Worm (Caenorhabditis elegans) whole organism, early embryonic: Measurements from ENCODE around the gene D1086.9.
A peak's percentile ranks its signal among the peaks of the same experiment; 100 is the strongest.

ENCODE experiments used
- B0310.2 ChIP-seq: sonication (generic microtip); optimal IDR thresholded peaks from 2 replicates; lab custom pipeline; 2016; ENCODE audit warnings: mild to moderate bottlenecking, missing genetic modification characterization, missing compliant biosample characterization
- F13C5.2 ChIP-seq: sonication (generic microtip); optimal IDR thresholded peaks from 2 replicates; lab custom pipeline; 2017; ENCODE audit warnings: mild to moderate bottlenecking, missing genetic modification characterization, inconsistent platforms, missing compliant biosample characterization
- aly-1 ChIP-seq: sonication (generic microtip); optimal IDR thresholded peaks from 2 replicates; lab custom pipeline; 2016; ENCODE audit warnings: missing genetic modification characterization, missing compliant biosample characterization
- ama-1 ChIP-seq: fragments of 150-350 bp; optimal IDR thresholded peaks from 2 replicates; lab custom pipeline; 2014
- ceh-13 ChIP-seq: fragments of 200-800 bp; sonication (Bioruptor generic); optimal IDR thresholded peaks from 2 replicates; lab custom pipeline; 2018; ENCODE audit warnings: mild to moderate bottlenecking, missing genetic modification characterization, missing compliant biosample characterization
- ceh-36 ChIP-seq: sonication (generic microtip); optimal IDR thresholded peaks from 2 replicates; lab custom pipeline; 2016; ENCODE audit warnings: missing genetic modification characterization, inconsistent platforms, missing compliant biosample characterization
- ets-7 ChIP-seq: sonication (generic microtip); optimal IDR thresholded peaks from 2 replicates; lab custom pipeline; 2016; ENCODE audit warnings: missing genotype, missing genetic modification characterization, missing compliant biosample characterization
- flt-1 ChIP-seq: fragments of 200-800 bp; sonication (Bioruptor generic); IDR thresholded peaks from 2 replicates; pipeline ENCODE4 v1.3.6; 2022; ENCODE audit warnings: missing genetic modification characterization, missing compliant biosample characterization
- hmbx-1 ChIP-seq: sonication (generic microtip); optimal IDR thresholded peaks from 2 replicates; lab custom pipeline; 2016; ENCODE audit warnings: mild to moderate bottlenecking, missing genetic modification characterization, missing compliant biosample characterization
- hmg-4 ChIP-seq: fragments of 200-800 bp; sonication (Bioruptor generic); optimal IDR thresholded peaks from 2 replicates; lab custom pipeline; 2018; ENCODE audit warnings: mild to moderate bottlenecking, missing genetic modification characterization, missing compliant biosample characterization
- hnd-1 ChIP-seq: sonication (generic microtip); optimal IDR thresholded peaks from 2 replicates; lab custom pipeline; 2016; ENCODE audit warnings: missing genetic modification characterization, missing compliant biosample characterization
- pes-1 ChIP-seq: fragments of 200-800 bp; sonication (Bioruptor generic); IDR thresholded peaks from 2 replicates; pipeline ENCODE4 v1.3.6; 2022; ENCODE audit warnings: missing genetic modification reagents, missing genetic modification characterization, missing compliant biosample characterization
- scrt-1 ChIP-seq: fragments of 200-800 bp; sonication (Bioruptor generic); IDR thresholded peaks from 2 replicates; pipeline ENCODE4 v1.3.6; 2022; ENCODE audit warnings: missing genetic modification characterization, missing compliant biosample characterization
- sea-1 ChIP-seq: fragments of 200-800 bp; sonication (Bioruptor generic); conservative IDR thresholded peaks from 2 replicates; pipeline ENCODE4 v1.3.6; 2022; ENCODE audit warnings: missing genetic modification characterization, missing compliant biosample characterization
- tbx-11 ChIP-seq: fragments of 200-800 bp; sonication (Bioruptor generic); IDR thresholded peaks from 2 replicates; pipeline ENCODE4 v1.3.6; 2022; ENCODE audit warnings: missing genetic modification characterization, missing compliant biosample characterization
- tbx-37 ChIP-seq: fragments of 200-800 bp; sonication (Bioruptor generic); conservative IDR thresholded peaks from 2 replicates; pipeline ENCODE4 v1.3.6; 2022; ENCODE audit warnings: missing genetic modification reagents, missing genetic modification characterization, missing compliant biosample characterization
- tra-4 ChIP-seq: sonication (generic microtip); optimal IDR thresholded peaks from 2 replicates; lab custom pipeline; 2017; ENCODE audit warnings: missing genetic modification characterization, missing compliant biosample characterization

The D1086.9 gene

DNA sequence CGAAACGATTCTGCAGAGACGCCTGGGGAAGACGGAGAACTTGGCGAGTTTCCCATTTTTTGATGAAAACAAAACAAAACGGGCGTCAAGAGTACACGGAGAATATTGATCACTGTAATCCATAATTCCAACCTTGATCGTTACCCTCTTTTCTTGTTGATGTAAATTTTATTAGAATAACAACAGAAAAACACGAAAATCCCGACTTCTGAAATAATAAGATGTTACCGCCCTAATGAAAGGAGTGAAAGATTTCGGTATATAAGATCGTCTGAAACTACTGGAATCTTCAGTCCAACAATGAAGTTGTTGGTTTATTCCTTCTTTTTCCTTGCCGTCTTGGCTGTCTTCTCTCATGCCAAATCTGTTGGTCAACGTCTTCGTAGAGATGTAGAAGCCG is at the start of gene D1086.9:
D1086.9 (plus strand) TSS at position 301 of the 400 bp plus-strand sequence.
- TF ChIP-seq hmg-4 (no peak), ama-1 (lab: Kevin White, UChicago) (no peak), ceh-13 (GFP tag; lab: Kevin White, UChicago) (no peak), aly-1 (no peak), B0310.2 (tag; lab: Kevin White, UChicago) (no peak), sea-1 (GFP tag; lab: Robert Waterston, UW) (no peak), scrt-1 (no peak)

- TF ChIP-seq tbx-37 (GFP tag; lab: Robert Waterston, UW), result peak; percentile 87
- TF ChIP-seq ets-7, result peak; percentile 35
- peak; percentile 53; the same call in 1 of the 2 replicates for TF ChIP-seq flt-1
- TF ChIP-seq pes-1 (GFP tag; lab: Robert Waterston, UW), result peak; percentile 76; the same call in 1 of the 2 replicates
- TF ChIP-seq tbx-11 (GFP tag; lab: Robert Waterston, UW), result 0 out of 2 replicates have a peak, but pooled peaks have one; percentile 28
- 0 out of 2 replicates have a peak, but pooled peaks have one; percentile 53 for TF ChIP-seq scrt-1
Observed at ce11 chrV:14055097-14055496, 49.0 kb upstream of the D1086.9 start.

- TF ChIP-seq F13C5.2 (tag; lab: Kevin White, UChicago) (no peak), ceh-13 (GFP tag; lab: Kevin White, UChicago) (no peak)
Observed at ce11 chrV:14057540-14057939, 46.5 kb upstream of the D1086.9 start, which contains the start of gene F58D12.3. Gene F58D12.3 (plus strand): TSS chrV:14057840.

- no peak for TF ChIP-seq B0310.2 (tag; lab: Kevin White, UChicago)
- no peak for TF ChIP-seq hmbx-1
- no peak for TF ChIP-seq ceh-36 (tag; lab: Kevin White, UChicago)
- no peak for TF ChIP-seq sea-1 (GFP tag; lab: Robert Waterston, UW)
- TF ChIP-seq flt-1, result no peak
- TF ChIP-seq hmg-4, result no peak
- TF ChIP-seq hnd-1 (tag; lab: Kevin White, UChicago), result no peak
- TF ChIP-seq tbx-37 (GFP tag; lab: Robert Waterston, UW), result no peak
- TF ChIP-seq pes-1 (GFP tag; lab: Robert Waterston, UW), result no peak
- no peak for TF ChIP-seq scrt-1
- no peak for TF ChIP-seq aly-1
- no peak for TF ChIP-seq ceh-13 (GFP tag; lab: Kevin White, UChicago)
- no peak for TF ChIP-seq ets-7
- TF ChIP-seq tbx-11 (GFP tag; lab: Robert Waterston, UW), result no peak
Observed at ce11 chrV:14063980-14064379, 40.1 kb upstream of the D1086.9 start.

DNA sequence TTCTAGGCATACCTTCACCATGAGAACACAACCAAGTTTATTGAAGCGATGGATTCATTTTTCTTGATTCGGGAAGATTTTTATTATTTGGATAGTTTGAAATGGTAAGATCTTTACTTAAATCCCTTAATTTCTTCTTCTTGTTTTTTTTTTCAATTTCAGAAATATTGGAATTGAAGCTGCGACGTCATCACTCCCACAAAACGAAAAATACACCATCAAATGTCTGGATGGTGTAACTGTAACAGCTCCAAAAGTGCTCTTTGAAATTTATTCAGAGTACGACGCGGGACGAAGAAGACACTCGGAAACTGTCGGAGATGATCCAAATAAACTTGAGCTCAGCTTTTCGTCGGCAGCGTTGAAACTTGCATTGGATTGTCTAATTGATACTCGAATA is 39.6 kb upstream of the D1086.9 start, which contains the start of gene D1086.21:
D1086.21 (plus strand) TSS at position 301 of the 400 bp plus-strand sequence.
- no peak for TF ChIP-seq hmbx-1
- no peak for TF ChIP-seq F13C5.2 (tag; lab: Kevin White, UChicago)
- TF ChIP-seq ceh-36 (tag; lab: Kevin White, UChicago), result no peak
- TF ChIP-seq hnd-1 (tag; lab: Kevin White, UChicago), result no peak
- TF ChIP-seq ama-1 (lab: Kevin White, UChicago), result no peak
- TF ChIP-seq ceh-13 (GFP tag; lab: Kevin White, UChicago), result no peak
- no peak for TF ChIP-seq pes-1 (GFP tag; lab: Robert Waterston, UW)
- TF ChIP-seq B0310.2 (tag; lab: Kevin White, UChicago), result no peak
- TF ChIP-seq tra-4, result no peak
- no peak for TF ChIP-seq aly-1
- no peak for TF ChIP-seq tbx-37 (GFP tag; lab: Robert Waterston, UW)
- TF ChIP-seq tbx-11 (GFP tag; lab: Robert Waterston, UW), result no peak
- TF ChIP-seq ets-7, result no peak
- TF ChIP-seq flt-1, result no peak

- TF ChIP-seq sea-1 (GFP tag; lab: Robert Waterston, UW) (no peak), ceh-36 (tag; lab: Kevin White, UChicago) (no peak), ets-7 (no peak), hnd-1 (tag; lab: Kevin White, UChicago) (no peak), scrt-1 (no peak), pes-1 (GFP tag; lab: Robert Waterston, UW) (no peak), flt-1 (no peak), aly-1 (no peak), B0310.2 (tag; lab: Kevin White, UChicago) (no peak), ama-1 (lab: Kevin White, UChicago) (no peak), F13C5.2 (tag; lab: Kevin White, UChicago) (no peak), hmg-4 (no peak), ceh-13 (GFP tag; lab: Kevin White, UChicago) (no peak), hmbx-1 (no peak), tbx-37 (GFP tag; lab: Robert Waterston, UW) (no peak), tra-4 (no peak), tbx-11 (GFP tag; lab: Robert Waterston, UW) (no peak)
Observed at ce11 chrV:14067816-14068296, 36.2 kb upstream of the D1086.9 start, which contains the start of gene D1086.17. Gene D1086.17 (plus strand): TSS chrV:14067866.

ce11 chrV:14069899-14070298 is 34.2 kb upstream of the D1086.9 start:
- TF ChIP-seq scrt-1 (no peak), sea-1 (GFP tag; lab: Robert Waterston, UW) (no peak), F13C5.2 (tag; lab: Kevin White, UChicago) (no peak)

- TF ChIP-seq ama-1 (lab: Kevin White, UChicago) (no peak), B0310.2 (tag; lab: Kevin White, UChicago) (no peak), scrt-1 (no peak), flt-1 (no peak), ceh-13 (GFP tag; lab: Kevin White, UChicago) (no peak), hmg-4 (no peak), tbx-37 (GFP tag; lab: Robert Waterston, UW) (no peak), F13C5.2 (tag; lab: Kevin White, UChicago) (no peak), hnd-1 (tag; lab: Kevin White, UChicago) (no peak), tbx-11 (GFP tag; lab: Robert Waterston, UW) (no peak), hmbx-1 (no peak), aly-1 (no peak), ceh-36 (tag; lab: Kevin White, UChicago) (no peak), sea-1 (GFP tag; lab: Robert Waterston, UW) (no peak), pes-1 (GFP tag; lab: Robert Waterston, UW) (no peak), tra-4 (no peak), ets-7 (no peak)
Observed at ce11 chrV:14074160-14074559, 29.9 kb upstream of the D1086.9 start, which contains the start of gene D1086.11. Gene D1086.11 (plus strand): TSS chrV:14074460.
